Fruit fly (Drosophila melanogaster) whole organism, embryonic: ENCODE results near the gene CG17744.
A peak's percentile ranks its signal among the peaks of the same experiment; 100 is the strongest.

Experiments
- ATbp ChIP-seq: fragments of 200-800 bp; sonication (Bioruptor generic); optimal IDR thresholded peaks from 2 replicates; lab custom pipeline; 2017; ENCODE audit warnings: missing biosample characterization, mild to moderate bottlenecking, missing genetic modification characterization, missing genetic modification reagents
- Bdp1 ChIP-seq: fragments of 200-800 bp; sonication (Bioruptor generic); optimal IDR thresholded peaks from 3 replicates; lab custom pipeline; 2016; ENCODE audit warnings: missing biosample characterization, missing genetic modification characterization
- BtbVII ChIP-seq: fragments of 200-800 bp; sonication (Bioruptor generic); optimal IDR thresholded peaks from 3 replicates; lab custom pipeline; 2017; ENCODE audit warnings: missing biosample characterization, mild to moderate bottlenecking, missing genetic modification characterization
- CG10654 ChIP-seq: fragments of 200-800 bp; sonication (Bioruptor generic); optimal IDR thresholded peaks from 2 replicates; lab custom pipeline; 2016; ENCODE audit warnings: missing biosample characterization, missing genetic modification characterization
- CG10959 ChIP-seq: fragments of 200-800 bp; sonication (Bioruptor generic); IDR thresholded peaks from 2 replicates; pipeline ENCODE4 v1.3.6; 2022; ENCODE audit warnings: missing biosample characterization, missing genetic modification characterization
- CG12155 ChIP-seq: fragments of 200-800 bp; sonication (Bioruptor generic); optimal IDR thresholded peaks from 3 replicates; lab custom pipeline; 2016; ENCODE audit warnings: missing biosample characterization, missing genetic modification characterization
- CG12744 ChIP-seq: fragments of 200-800 bp; sonication (Bioruptor generic); optimal IDR thresholded peaks from 2 replicates; lab custom pipeline; 2016; ENCODE audit warnings: missing biosample characterization, missing genetic modification characterization
- CG14014 ChIP-seq: fragments of 200-800 bp; sonication (Bioruptor generic); IDR thresholded peaks from 2 replicates; pipeline ENCODE4 v1.3.6; 2022; ENCODE audit warnings: missing biosample characterization, missing genetic modification characterization
- CG1529 ChIP-seq: fragments of 200-800 bp; sonication (Bioruptor generic); optimal IDR thresholded peaks from 3 replicates; lab custom pipeline; 2018; ENCODE audit warnings: missing biosample characterization, missing genetic modification characterization
- CG1603 ChIP-seq: fragments of 200-800 bp; sonication (Bioruptor generic); optimal IDR thresholded peaks from 2 replicates; lab custom pipeline; 2019; ENCODE audit warnings: missing biosample characterization, mild to moderate bottlenecking, missing genetic modification characterization, moderate library complexity
- CG18011 ChIP-seq: fragments of 200-800 bp; sonication (Bioruptor generic); optimal IDR thresholded peaks from 2 replicates; lab custom pipeline; 2017; ENCODE audit warnings: missing biosample characterization, missing genetic modification characterization, mild to moderate bottlenecking, moderate library complexity, missing genotype
- CG18619 ChIP-seq: fragments of 200-800 bp; sonication (Bioruptor generic); optimal IDR thresholded peaks from 3 replicates; lab custom pipeline; 2017; ENCODE audit warnings: missing biosample characterization, mild to moderate bottlenecking, missing genetic modification characterization
- CG2712 ChIP-seq: fragments of 200-800 bp; optimal IDR thresholded peaks from 3 replicates; lab custom pipeline; 2019; ENCODE audit warnings: missing biosample characterization, mild to moderate bottlenecking, missing genetic modification characterization, moderate library complexity
- CG32532 ChIP-seq: fragments of 200-800 bp; sonication (Bioruptor generic); IDR thresholded peaks from 2 replicates; pipeline ENCODE4 v1.3.6; 2022; ENCODE audit warnings: missing biosample characterization, missing genetic modification characterization
- CG34376 ChIP-seq: fragments of 200-800 bp; sonication (Bioruptor generic); optimal IDR thresholded peaks from 2 replicates; lab custom pipeline; 2018; ENCODE audit warnings: missing biosample characterization, mild to moderate bottlenecking, missing genetic modification characterization
- CG4854 ChIP-seq: fragments of 200-800 bp; sonication (Bioruptor generic); optimal IDR thresholded peaks from 2 replicates; lab custom pipeline; 2016; ENCODE audit warnings: missing biosample characterization, missing genetic modification characterization, inconsistent platforms
- CG8388 ChIP-seq: fragments of 200-800 bp; sonication (Bioruptor generic); optimal IDR thresholded peaks from 2 replicates; lab custom pipeline; 2019; ENCODE audit warnings: missing biosample characterization, mild to moderate bottlenecking, missing genetic modification characterization, moderate library complexity
- CG9437 ChIP-seq: fragments of 200-800 bp; sonication (Bioruptor generic); optimal IDR thresholded peaks from 2 replicates; lab custom pipeline; 2018; ENCODE audit warnings: missing biosample characterization, mild to moderate bottlenecking, missing genetic modification characterization
- CrebB ChIP-seq: fragments of 200-800 bp; sonication (Bioruptor generic); optimal IDR thresholded peaks from 3 replicates; lab custom pipeline; 2018; ENCODE audit warnings: missing biosample characterization, mild to moderate bottlenecking, missing genetic modification characterization
- Dref ChIP-seq: fragments of 200-800 bp; sonication (Bioruptor generic); IDR thresholded peaks from 2 replicates; pipeline ENCODE4 v1.3.6; 2022; ENCODE audit warnings: missing biosample characterization, missing genetic modification characterization
- E2f2 ChIP-seq: fragments of 200-800 bp; sonication (Bioruptor generic); IDR thresholded peaks from 2 replicates; pipeline ENCODE4 v1.3.6; 2022; ENCODE audit warnings: missing biosample characterization, missing genetic modification characterization
- Elba2 ChIP-seq: fragments of 200-800 bp; sonication (Bioruptor generic); optimal IDR thresholded peaks from 3 replicates; lab custom pipeline; 2016; ENCODE audit warnings: missing biosample characterization, missing genetic modification characterization
- H2.0 ChIP-seq: fragments of 200-800 bp; sonication (Bioruptor generic); IDR thresholded peaks from 2 replicates; pipeline ENCODE4 v1.3.6; 2022; ENCODE audit warnings: missing biosample characterization, missing genetic modification characterization
- HHEX ChIP-seq: fragments of 200-800 bp; sonication (Bioruptor generic); optimal IDR thresholded peaks from 3 replicates; lab custom pipeline; 2017; ENCODE audit warnings: missing biosample characterization, mild to moderate bottlenecking, missing genetic modification characterization, missing genetic modification reagents
- Hsf ChIP-seq: fragments of 200-800 bp; sonication (Bioruptor generic); optimal IDR thresholded peaks from 3 replicates; lab custom pipeline; 2016; ENCODE audit warnings: missing biosample characterization, missing genetic modification characterization
- Lim3 ChIP-seq: fragments of 200-800 bp; sonication (Bioruptor generic); IDR thresholded peaks from 2 replicates; pipeline ENCODE4 v1.3.6; 2022; ENCODE audit warnings: missing biosample characterization, missing genetic modification characterization
- MTF-1 ChIP-seq: fragments of 200-800 bp; sonication (Bioruptor generic); optimal IDR thresholded peaks from 2 replicates; lab custom pipeline; 2018; ENCODE audit warnings: missing biosample characterization, mild to moderate bottlenecking, missing genetic modification characterization, borderline replicate concordance
- NC2β ChIP-seq: fragments of 200-800 bp; sonication (Bioruptor generic); optimal IDR thresholded peaks from 2 replicates; lab custom pipeline; 2016; ENCODE audit warnings: missing biosample characterization, missing genetic modification characterization
- Nf-YB ChIP-seq: fragments of 200-800 bp; sonication (Bioruptor generic); optimal IDR thresholded peaks from 3 replicates; lab custom pipeline; 2019; ENCODE audit warnings: missing biosample characterization, mild to moderate bottlenecking, missing genetic modification characterization, moderate library complexity
- Sox102F ChIP-seq: fragments of 200-800 bp; sonication (Bioruptor generic); optimal IDR thresholded peaks from 2 replicates; lab custom pipeline; 2018; ENCODE audit warnings: missing biosample characterization, mild to moderate bottlenecking, missing genetic modification characterization, moderate library complexity
- Stat92E ChIP-seq, 3 experiments: fragments of >200 bp in 2 of 3; fragments of 200-800 bp in 1 of 3; sonication (Bioruptor generic) in 1 of 3; optimal IDR thresholded peaks; 2 replicates each; lab custom pipeline; 2017 to 2019; ENCODE audit warnings: missing biosample characterization in 3 of 3, missing genetic modification characterization in 3 of 3, mild to moderate bottlenecking in 1 of 3, moderate library complexity in 1 of 3
- Usf ChIP-seq: fragments of 200-800 bp; sonication (Bioruptor generic); optimal IDR thresholded peaks from 2 replicates; lab custom pipeline; 2017; ENCODE audit warnings: missing genotype, missing biosample characterization, missing genetic modification characterization
- Xbp1 ChIP-seq: fragments of 200-800 bp; sonication (Bioruptor generic); optimal IDR thresholded peaks from 3 replicates; lab custom pipeline; 2016; ENCODE audit warnings: missing biosample characterization, mild to moderate bottlenecking, missing genetic modification characterization
- bcd ChIP-seq: fragments of 200-800 bp; sonication (Bioruptor generic); optimal IDR thresholded peaks from 2 replicates; lab custom pipeline; 2017; ENCODE audit warnings: missing biosample characterization, mild to moderate bottlenecking, missing genetic modification characterization
- bigmax ChIP-seq: fragments of 200-800 bp; sonication (Bioruptor generic); optimal IDR thresholded peaks from 2 replicates; lab custom pipeline; 2018; ENCODE audit warnings: missing biosample characterization, mild to moderate bottlenecking, missing genetic modification characterization
- cato ChIP-seq: fragments of 200-800 bp; sonication (Bioruptor generic); optimal IDR thresholded peaks from 2 replicates; lab custom pipeline; 2016; ENCODE audit warnings: missing biosample characterization, missing genetic modification characterization, borderline replicate concordance
- dm ChIP-seq: fragments of 200-800 bp; sonication (Bioruptor generic); optimal IDR thresholded peaks from 3 replicates; lab custom pipeline; 2016; ENCODE audit warnings: missing biosample characterization, missing genetic modification characterization
- en ChIP-seq: fragments of 200-800 bp; sonication (Bioruptor generic); optimal IDR thresholded peaks from 2 replicates; lab custom pipeline; 2016; ENCODE audit warnings: missing biosample characterization, missing genetic modification characterization
- fd102C ChIP-seq: fragments of 200-800 bp; sonication (Bioruptor generic); optimal IDR thresholded peaks from 2 replicates; lab custom pipeline; 2018; ENCODE audit warnings: missing biosample characterization, mild to moderate bottlenecking, missing genetic modification characterization, moderate library complexity
- ham ChIP-seq: fragments of 200-800 bp; sonication (Bioruptor generic); IDR thresholded peaks from 2 replicates; pipeline ENCODE4 v1.3.6; 2022; ENCODE audit warnings: missing biosample characterization, missing genetic modification characterization
- ind ChIP-seq: fragments of 200-800 bp; sonication (Bioruptor generic); optimal IDR thresholded peaks from 3 replicates; lab custom pipeline; 2016; ENCODE audit warnings: missing biosample characterization, missing genetic modification characterization
- jing ChIP-seq: fragments of 200-800 bp; sonication (Bioruptor generic); optimal IDR thresholded peaks from 2 replicates; lab custom pipeline; 2018; ENCODE audit warnings: missing biosample characterization, mild to moderate bottlenecking, missing genetic modification characterization
- ken ChIP-seq: fragments of 200-800 bp; sonication (Bioruptor generic); IDR thresholded peaks from 3 replicates; pipeline ENCODE4 v1.3.6; 2022; ENCODE audit warnings: missing biosample characterization, missing genetic modification characterization
- nau ChIP-seq: fragments of 200-800 bp; sonication (Bioruptor generic); optimal IDR thresholded peaks from 3 replicates; lab custom pipeline; 2017; ENCODE audit warnings: missing biosample characterization, mild to moderate bottlenecking, missing genetic modification characterization, missing genetic modification reagents
- phol ChIP-seq: fragments of 200-800 bp; sonication (Bioruptor generic); optimal IDR thresholded peaks from 3 replicates; lab custom pipeline; 2018; ENCODE audit warnings: missing biosample characterization, mild to moderate bottlenecking, missing genetic modification characterization, moderate library complexity
- pita ChIP-seq: fragments of 200-800 bp; sonication (Bioruptor generic); optimal IDR thresholded peaks from 2 replicates; lab custom pipeline; 2017; ENCODE audit warnings: missing biosample characterization, mild to moderate bottlenecking, missing genetic modification characterization
- salm ChIP-seq: fragments of 200-800 bp; sonication (Bioruptor generic); optimal IDR thresholded peaks from 2 replicates; lab custom pipeline; 2018; ENCODE audit warnings: missing biosample characterization, mild to moderate bottlenecking, missing genetic modification characterization
- scrt ChIP-seq: fragments of 200-800 bp; sonication (Bioruptor generic); optimal IDR thresholded peaks from 2 replicates; lab custom pipeline; 2018; ENCODE audit warnings: missing biosample characterization, mild to moderate bottlenecking, missing genetic modification characterization, moderate library complexity
- tgo ChIP-seq: fragments of 200-800 bp; sonication (Bioruptor generic); IDR thresholded peaks from 3 replicates; pipeline ENCODE4 v1.3.6; 2022; ENCODE audit warnings: missing biosample characterization, missing genetic modification characterization
- tin ChIP-seq: fragments of 200-800 bp; sonication (Bioruptor generic); optimal IDR thresholded peaks from 3 replicates; lab custom pipeline; 2016; ENCODE audit warnings: missing biosample characterization, missing genetic modification characterization
- tna ChIP-seq: fragments of 200-800 bp; sonication (Bioruptor generic); IDR thresholded peaks from 2 replicates; pipeline ENCODE4 v1.3.6; 2022; ENCODE audit warnings: missing biosample characterization, missing genetic modification characterization; ENCODE audit not compliant: partially characterized antibody

CG17744 gene

DNA sequence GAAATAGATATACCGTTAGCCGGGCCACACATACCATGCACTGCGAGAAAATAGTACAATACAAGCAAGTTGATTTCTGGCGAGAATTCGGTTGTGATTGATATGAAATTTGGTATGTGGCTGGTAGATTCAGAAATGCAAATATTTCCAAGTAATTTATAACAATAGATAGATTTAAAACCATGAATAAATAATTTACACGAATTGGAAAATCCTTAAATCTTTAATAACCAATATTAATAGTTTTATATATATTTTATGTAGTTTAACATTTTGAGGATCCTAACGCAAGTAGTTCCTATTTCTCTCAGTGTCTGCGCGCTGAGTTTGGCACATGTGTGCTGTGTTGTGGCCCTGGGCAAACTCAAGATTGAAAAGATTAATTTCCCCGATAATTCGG is 44.8 kb downstream of the CG17744 start (continued):
- TF ChIP-seq CG32532 (GFP tag; lab: Robert Waterston, UW), result no peak
- no peak for TF ChIP-seq nau (GFP tag; lab: Kevin White, UChicago)
- no peak for TF ChIP-seq en (GFP tag; lab: Kevin White, UChicago)
- no peak for TF ChIP-seq CG4854 (GFP tag; lab: Kevin White, UChicago)
- TF ChIP-seq Usf (GFP tag; lab: Kevin White, UChicago), result peak; percentile 33
- peak; percentile 66 for TF ChIP-seq phol (tag; lab: Kevin White, UChicago)
- TF ChIP-seq E2f2 (GFP tag; lab: Robert Waterston, UW), result no peak; the same call in 1 of the 2 replicates
- peak; percentile 38 for TF ChIP-seq bcd (GFP tag; lab: Kevin White, UChicago)
- TF ChIP-seq CG12155 (GFP tag; lab: Kevin White, UChicago), result peak; percentile 14
- TF ChIP-seq bigmax (GFP tag; lab: Kevin White, UChicago), result no peak
- TF ChIP-seq HHEX (GFP tag; lab: Kevin White, UChicago), result no peak
- TF ChIP-seq ATbp (GFP tag; lab: Kevin White, UChicago), result peak; percentile 9
- peak; percentile 38 for TF ChIP-seq Xbp1 (GFP tag; lab: Kevin White, UChicago)
- TF ChIP-seq Lim3 (GFP tag; lab: Robert Waterston, UW), result no peak
- TF ChIP-seq jing (GFP tag; lab: Kevin White, UChicago), result no peak
- peak; percentile 77 for TF ChIP-seq CG2712 (tag; lab: Kevin White, UChicago)
- no peak for TF ChIP-seq BtbVII (GFP tag; lab: Kevin White, UChicago)
- TF ChIP-seq salm (tag; lab: Kevin White, UChicago), result no peak
- TF ChIP-seq Hsf, result no peak
- peak; percentile 36 for TF ChIP-seq CG18619 (GFP tag; lab: Kevin White, UChicago)
- TF ChIP-seq Stat92E (GFP tag; optimal IDR thresholded peaks at IDR 0.05; lab: Kevin White, UChicago), result no peak
- TF ChIP-seq Elba2, result peak; percentile 13
- TF ChIP-seq tin (GFP tag; lab: Kevin White, UChicago), result peak; percentile 17
- peak; percentile 68 for TF ChIP-seq CG10959
- TF ChIP-seq Sox102F, result peak; percentile 54
- TF ChIP-seq CG18011 (GFP tag; lab: Kevin White, UChicago), result no peak
- TF ChIP-seq fd102C, result peak; percentile 57
- peak; percentile 58 for TF ChIP-seq CG8388 (GFP tag; lab: Kevin White, UChicago)
- TF ChIP-seq tgo, result no peak
- no peak for TF ChIP-seq H2.0 (GFP tag; lab: Robert Waterston, UW)
- no peak for TF ChIP-seq pita (GFP tag; lab: Kevin White, UChicago)
- no peak for TF ChIP-seq tna (GFP tag; lab: Robert Waterston, UW)
- TF ChIP-seq CG34376, result no peak
- TF ChIP-seq cato (GFP tag; lab: Kevin White, UChicago), result peak; percentile 13
- TF ChIP-seq MTF-1 (GFP tag; lab: Kevin White, UChicago), result no peak
- TF ChIP-seq Nf-YB (GFP tag; lab: Kevin White, UChicago), result no peak
- TF ChIP-seq dm (GFP tag; lab: Kevin White, UChicago), result no peak
- TF ChIP-seq CrebB (tag; lab: Kevin White, UChicago), result no peak
- 0 out of 3 replicates have a peak, but pooled peaks have one; percentile 27 for TF ChIP-seq ken (GFP tag; lab: Robert Waterston, UW)
- peak; percentile 41 for TF ChIP-seq CG1529
- TF ChIP-seq ham (GFP tag; lab: Robert Waterston, UW), result no peak
- TF ChIP-seq CG14014 (GFP tag; lab: Robert Waterston, UW), result no peak
- no peak for TF ChIP-seq Dref (GFP tag; lab: Robert Waterston, UW)
- no peak for TF ChIP-seq scrt (GFP tag; lab: Kevin White, UChicago)
- TF ChIP-seq CG10654, result peak; percentile 21
- TF ChIP-seq CG9437, result peak; percentile 34
- no peak for TF ChIP-seq Bdp1 (GFP tag; lab: Kevin White, UChicago)
- peak; percentile 2 for TF ChIP-seq ind (GFP tag; lab: Kevin White, UChicago)
- TF ChIP-seq NC2β (GFP tag; lab: Kevin White, UChicago), result no peak
- peak; percentile 54 for TF ChIP-seq CG1603 (tag; lab: Kevin White, UChicago)
- no peak for TF ChIP-seq CG12744 (GFP tag; lab: Kevin White, UChicago)
